ENCODE assay signal across 5 fruit fly cellular contexts in the genomic region with DNA sequence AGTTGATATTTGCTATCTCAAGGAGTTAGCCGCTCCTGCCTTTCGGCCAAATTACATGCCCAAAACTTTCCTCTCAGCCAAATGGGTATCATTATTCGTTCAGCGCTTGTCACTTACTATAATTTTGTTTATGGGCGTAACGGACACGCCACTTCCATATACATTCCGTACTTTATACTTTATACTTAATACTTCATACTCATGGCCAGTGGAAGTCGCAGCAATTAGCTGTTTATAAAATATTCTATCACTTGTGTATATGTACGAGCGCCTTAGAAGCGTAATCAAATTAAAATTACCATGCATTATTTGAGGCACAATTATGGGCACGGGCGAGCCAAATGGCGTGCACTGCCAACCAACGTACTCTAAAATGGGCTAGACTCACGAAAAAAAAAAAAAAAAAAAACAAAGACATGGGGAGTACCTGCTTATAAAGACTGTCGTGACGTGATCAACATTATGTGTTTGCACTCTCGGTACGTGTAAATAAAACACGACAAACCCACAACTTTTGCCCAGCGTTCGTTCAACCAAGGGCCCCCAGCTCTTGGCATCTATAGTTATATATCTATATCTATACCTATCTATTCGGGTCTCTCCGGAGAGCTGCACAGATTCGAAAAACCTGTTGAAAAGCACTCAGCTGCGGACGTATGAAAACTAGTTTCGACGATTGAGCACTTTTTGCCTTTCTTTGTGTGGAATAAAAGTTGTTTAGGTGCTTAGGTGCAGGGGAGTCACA.
TF ChIP-seq lines count a peak whose summit lies in the region.

No protein-coding gene starts in this region.

- TF ChIP-seq CTCF in whole organism, embryonic (GFP tag; optimal IDR thresholded peaks at IDR 0.05; lab: Kevin White, UChicago) = no peak

TF ChIP-seq in whole organism, adult, 20 proteins besides CTCF, POLR2A, EP300 and RAD21:
- TF ChIP-seq pad (GFP tag; optimal IDR thresholded peaks at IDR 0.05; lab: Kevin White, UChicago) (no peak), kay (GFP tag; lab: Kevin White, UChicago; ENCODE audit: borderline replicate concordance) (peak; percentile 68), tj (GFP tag; optimal IDR thresholded peaks at IDR 0.05; lab: Kevin White, UChicago) (no peak), cic (GFP tag; optimal IDR thresholded peaks at IDR 0.05; lab: Kevin White, UChicago) (peak; percentile 38), Crg-1 (GFP tag; optimal IDR thresholded peaks at IDR 0.05; lab: Kevin White, UChicago) (no peak), CG12768 (GFP tag; optimal IDR thresholded peaks at IDR 0.05; lab: Kevin White, UChicago) (peak; percentile 61)

TF ChIP-seq in whole organism, embryonic, 481 proteins besides CTCF, POLR2A, EP300 and RAD21 (continues in another document):
- no peak for TF ChIP-seq HmgD (GFP tag; optimal IDR thresholded peaks at IDR 0.05; lab: Kevin White, UChicago)
- TF ChIP-seq CG10267 (tag; optimal IDR thresholded peaks at IDR 0.05; lab: Kevin White, UChicago) = no peak
- TF ChIP-seq Bteb2 (GFP tag; optimal IDR thresholded peaks at IDR 0.05; lab: Kevin White, UChicago) = no peak
- no peak for TF ChIP-seq ab (GFP tag; optimal IDR thresholded peaks at IDR 0.05; lab: Kevin White, UChicago)
- TF ChIP-seq en (GFP tag; optimal IDR thresholded peaks at IDR 0.05; lab: Kevin White, UChicago) = no peak
- TF ChIP-seq CG6854 (GFP tag; optimal IDR thresholded peaks at IDR 0.05; lab: Kevin White, UChicago) = no peak
- no peak for TF ChIP-seq CG2712 (tag; optimal IDR thresholded peaks at IDR 0.05; lab: Kevin White, UChicago)
- no peak for TF ChIP-seq luna (GFP tag; optimal IDR thresholded peaks at IDR 0.05; lab: Kevin White, UChicago)
- no peak for TF ChIP-seq h (optimal IDR thresholded peaks at IDR 0.05; lab: Kevin White, UChicago)
- TF ChIP-seq MBD-R2 (GFP tag; IDR thresholded peaks at IDR 0.05; lab: Robert Waterston, UW) = no peak
- no peak; the same call in 1 of the 3 replicates for TF ChIP-seq CG2199 (GFP tag; IDR thresholded peaks at IDR 0.05; lab: Robert Waterston, UW)
- TF ChIP-seq knrl (GFP tag; IDR thresholded peaks at IDR 0.05; lab: Robert Waterston, UW; ENCODE audit: partially characterized antibody) = no peak
- TF ChIP-seq CG10543 (GFP tag; optimal IDR thresholded peaks at IDR 0.05; lab: Kevin White, UChicago) = peak; percentile 72
- TF ChIP-seq Gug (GFP tag; IDR thresholded peaks at IDR 0.05; lab: Robert Waterston, UW) = no peak
- TF ChIP-seq mirr (GFP tag; optimal IDR thresholded peaks at IDR 0.05; lab: Kevin White, UChicago) = peak; percentile 52
- peak; percentile 40 for TF ChIP-seq odd (GFP tag; optimal IDR thresholded peaks at IDR 0.05; lab: Kevin White, UChicago)
- no peak for TF ChIP-seq Dip2 (GFP tag; IDR thresholded peaks at IDR 0.05; lab: Robert Waterston, UW)
- TF ChIP-seq CG14014 (GFP tag; IDR thresholded peaks at IDR 0.05; lab: Robert Waterston, UW) = peak; percentile 28; the same call in 1 of the 2 replicates
- no peak for TF ChIP-seq GATAe (GFP tag; conservative IDR thresholded peaks at IDR 0.05; lab: Robert Waterston, UW)

TF ChIP-seq in whole organism, prepupa, 60 proteins besides CTCF, POLR2A, EP300 and RAD21:
- TF ChIP-seq spab (GFP tag; optimal IDR thresholded peaks at IDR 0.05; lab: Kevin White, UChicago) = no peak
- TF ChIP-seq fkh (GFP tag; optimal IDR thresholded peaks at IDR 0.05; lab: Kevin White, UChicago) = peak; percentile 89
- TF ChIP-seq CG1621 (tag; optimal IDR thresholded peaks at IDR 0.05; lab: Kevin White, UChicago) = peak; percentile 4
- TF ChIP-seq ss (GFP tag; optimal IDR thresholded peaks at IDR 0.05; lab: Kevin White, UChicago) = peak in 1 of 2 experiments; percentile 78
- no peak for TF ChIP-seq Sox102F (GFP tag; optimal IDR thresholded peaks at IDR 0.05; lab: Kevin White, UChicago)
- TF ChIP-seq CG32006 (GFP tag; optimal IDR thresholded peaks at IDR 0.05; lab: Kevin White, UChicago) = no peak

TF ChIP-seq in whole organism, pupa, 21 proteins besides CTCF, POLR2A, EP300 and RAD21:
- TF ChIP-seq CG8301 (tag; optimal IDR thresholded peaks at IDR 0.05; lab: Kevin White, UChicago) (no peak), CG4496 (GFP tag; IDR thresholded peaks at IDR 0.05; lab: Robert Waterston, UW) (no peak), CG8159 (tag; optimal IDR thresholded peaks at IDR 0.05; lab: Kevin White, UChicago) (no peak), CG9948 (tag; optimal IDR thresholded peaks at IDR 0.05; lab: Kevin White, UChicago) (no peak), rn (GFP tag; IDR thresholded peaks at IDR 0.05; lab: Robert Waterston, UW) (no peak), CG13204 (GFP tag; optimal IDR thresholded peaks at IDR 0.05; lab: Kevin White, UChicago) (no peak), fd96Ca (GFP tag; IDR thresholded peaks at IDR 0.05; lab: Robert Waterston, UW) (peak; percentile 25; the same call in 1 of the 3 replicates), Pif1B (GFP tag; optimal IDR thresholded peaks at IDR 0.05; lab: Kevin White, UChicago) (no peak), Ets98B (GFP tag; IDR thresholded peaks at IDR 0.05; lab: Robert Waterston, UW) (no peak), Pif1A (GFP tag; optimal IDR thresholded peaks at IDR 0.05; lab: Kevin White, UChicago) (no peak), EcR (GFP tag; optimal IDR thresholded peaks at IDR 0.05; lab: Kevin White, UChicago) (peak; percentile 92), Snoo (tag; optimal IDR thresholded peaks at IDR 0.05; lab: Kevin White, UChicago) (no peak), CG14655 (GFP tag; optimal IDR thresholded peaks at IDR 0.05; lab: Kevin White, UChicago) (no peak), CG10348 (GFP tag; IDR thresholded peaks at IDR 0.05; lab: Robert Waterston, UW) (no peak), CG34367 (tag; optimal IDR thresholded peaks at IDR 0.05; lab: Kevin White, UChicago) (no peak), CG17806 (tag; optimal IDR thresholded peaks at IDR 0.05; lab: Kevin White, UChicago) (no peak), CG32121 (GFP tag; IDR thresholded peaks at IDR 0.05; lab: Robert Waterston, UW) (0 out of 2 replicates have a peak, but pooled peaks have one; percentile 31)

TF ChIP-seq in whole organism, wandering third instar larva, 38 proteins besides CTCF, POLR2A, EP300 and RAD21:
- TF ChIP-seq foxo (GFP tag; optimal IDR thresholded peaks at IDR 0.05; lab: Kevin White, UChicago) (no peak), CG32264 (GFP tag; optimal IDR thresholded peaks at IDR 0.05; lab: Kevin White, UChicago) (no peak), sv (GFP tag; optimal IDR thresholded peaks at IDR 0.05; lab: Kevin White, UChicago) (no peak), Abd-B (GFP tag; optimal IDR thresholded peaks at IDR 0.05; lab: Kevin White, UChicago) (no peak), Hr83 (GFP tag; optimal IDR thresholded peaks at IDR 0.05; lab: Kevin White, UChicago; ENCODE audit: poor library complexity, severe bottlenecking) (peak; percentile 32)
TF ChIP-seq in whole organism, wandering third instar larva: peak in this region for 1.
